Worm (Caenorhabditis elegans) whole organism, young adult: ENCODE data around the gene abhd-12.

ENCODE experiments used
- F55B11.4 ChIP-seq: sonication (generic microtip); optimal IDR thresholded peaks from 2 replicates; lab custom pipeline; 2016; ENCODE audit warnings: missing compliant biosample characterization, missing genetic modification characterization, borderline replicate concordance; ENCODE audit not compliant: insufficient read depth
- Y53F4B.3 ChIP-seq: fragments of 200-800 bp; sonication (Bioruptor generic); IDR thresholded peaks from 2 replicates; pipeline ENCODE4 v1.3.6; 2022; ENCODE audit warnings: missing genetic modification reagents, missing genetic modification characterization, missing compliant biosample characterization
- lin-35 ChIP-seq, 3 experiments: fragments of 150-350 bp in 2 of 3; sonication (generic microtip) in 1 of 3; optimal IDR thresholded peaks; 2 replicates each; lab custom pipeline; 2014 to 2018; ENCODE audit warnings: missing biosample characterization in 3 of 3, missing genetic modification characterization in 3 of 3, missing genetic modification reagents in 3 of 3
- lin-40 ChIP-seq: sonication (generic microtip); optimal IDR thresholded peaks from 2 replicates; lab custom pipeline; 2016; ENCODE audit warnings: missing genetic modification characterization, mild to moderate bottlenecking, missing compliant biosample characterization, missing genotype, missing genetic modification reagents
- pha-4 ChIP-seq: fragments of 150-350 bp; sonication (generic microtip); optimal IDR thresholded peaks from 2 replicates; lab custom pipeline; 2014; ENCODE audit warnings: missing biosample characterization, missing genetic modification reagents, missing genetic modification characterization
- tbp1 ChIP-seq: fragments of 200-800 bp; sonication (Bioruptor generic); optimal IDR thresholded peaks from 2 replicates; lab custom pipeline; 2018; ENCODE audit warnings: mild to moderate bottlenecking, missing genetic modification characterization, missing compliant biosample characterization
- ztf-22 ChIP-seq: fragments of 200-800 bp; sonication (Bioruptor generic); optimal IDR thresholded peaks from 2 replicates; lab custom pipeline; 2018; ENCODE audit warnings: mild to moderate bottlenecking, missing genetic modification characterization, moderate library complexity, missing compliant biosample characterization
- ztf-26 ChIP-seq: sonication (generic microtip); optimal IDR thresholded peaks from 2 replicates; lab custom pipeline; 2017; ENCODE audit warnings: missing genetic modification characterization, missing compliant biosample characterization
- ztf-28 ChIP-seq: fragments of 200-800 bp; sonication (Bioruptor generic); IDR thresholded peaks from 2 replicates; pipeline ENCODE4 v1.3.6; 2022; ENCODE audit warnings: missing genetic modification reagents, missing genetic modification characterization, missing compliant biosample characterization

DNA sequence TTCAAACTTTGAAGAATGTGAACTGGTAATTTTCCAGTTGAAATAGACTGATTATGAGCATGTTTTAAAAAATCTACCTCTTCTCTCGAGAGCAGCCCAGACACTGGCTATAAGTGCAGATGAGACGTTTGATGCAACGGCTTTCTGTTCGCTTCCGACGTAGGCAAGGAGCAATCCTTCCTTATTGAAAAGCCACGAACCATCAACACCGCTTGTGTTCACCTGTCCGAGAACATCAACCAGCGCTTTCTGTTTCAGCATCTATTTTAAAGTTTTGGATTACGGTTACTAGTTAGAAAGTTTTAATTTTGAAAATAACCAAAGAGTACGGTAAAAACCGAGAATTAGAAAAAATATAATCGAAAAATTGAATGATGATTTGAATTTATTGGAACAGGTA lies 27.2 kb downstream of the abhd-12 start, which contains the start of gene lmtr-2:
- TF ChIP-seq Y53F4B.3 (GFP tag; lab: Robert Waterston, UW) = no peak
- TF ChIP-seq F55B11.4 (tag; lab: Kevin White, UChicago) = no peak
- no peak for TF ChIP-seq ztf-26
- TF ChIP-seq tbp1 (GFP tag; lab: Kevin White, UChicago) = no peak
- TF ChIP-seq lin-40 = no peak
- no peak for TF ChIP-seq pha-4 (tag; lab: Kevin White, UChicago)
- no peak for TF ChIP-seq ztf-28 (GFP tag; lab: Robert Waterston, UW)
- TF ChIP-seq lin-35 (GFP tag; optimal IDR thresholded peaks at IDR 0.05; lab: Kevin White, UChicago) = no peak
- no peak for TF ChIP-seq ztf-22 (GFP tag; lab: Kevin White, UChicago)
